Fruit fly (Drosophila melanogaster) whole organism, adult: ENCODE data around the gene rk.
A peak's percentile ranks its signal among the peaks of the same experiment; 100 is the strongest.

Source experiments
- CG11617 ChIP-seq: fragments of 200-800 bp; sonication (Bioruptor generic); optimal IDR thresholded peaks from 2 replicates; lab custom pipeline; 2017; ENCODE audit warnings: mild to moderate bottlenecking, missing biosample characterization, missing genetic modification reagents, missing genetic modification characterization
- CG12768 ChIP-seq: fragments of 200-800 bp; sonication (Bioruptor generic); optimal IDR thresholded peaks from 2 replicates; lab custom pipeline; 2017; ENCODE audit warnings: missing biosample characterization, missing genetic modification characterization, mild to moderate bottlenecking, moderate library complexity, missing genetic modification reagents
- CG14711 ChIP-seq: fragments of 200-800 bp; sonication (Bioruptor generic); optimal IDR thresholded peaks from 2 replicates; lab custom pipeline; 2018; ENCODE audit warnings: missing biosample characterization, mild to moderate bottlenecking, missing genetic modification characterization, moderate library complexity
- CG1620 ChIP-seq: fragments of 200-800 bp; sonication (Bioruptor generic); optimal IDR thresholded peaks from 2 replicates; lab custom pipeline; 2016; ENCODE audit warnings: missing biosample characterization, missing genetic modification characterization
- CG33017 ChIP-seq: fragments of 200-800 bp; sonication (Bioruptor generic); optimal IDR thresholded peaks from 2 replicates; lab custom pipeline; 2018; ENCODE audit warnings: missing biosample characterization, mild to moderate bottlenecking, missing genetic modification characterization, moderate library complexity
- CG5204 ChIP-seq: fragments of 200-800 bp; sonication (Bioruptor generic); optimal IDR thresholded peaks from 2 replicates; lab custom pipeline; 2016; ENCODE audit warnings: missing biosample characterization, missing genetic modification characterization
- CG7045 ChIP-seq: fragments of 200-800 bp; sonication (Bioruptor generic); optimal IDR thresholded peaks from 2 replicates; lab custom pipeline; 2017; ENCODE audit warnings: missing biosample characterization, mild to moderate bottlenecking, missing genetic modification characterization
- CG7101 ChIP-seq: fragments of 200-800 bp; sonication (Bioruptor generic); optimal IDR thresholded peaks from 2 replicates; lab custom pipeline; 2018; ENCODE audit warnings: missing biosample characterization, mild to moderate bottlenecking, missing genetic modification characterization, moderate library complexity
- Clk ChIP-seq: fragments of 200-800 bp; sonication (Bioruptor generic); optimal IDR thresholded peaks from 2 replicates; lab custom pipeline; 2017; ENCODE audit warnings: missing biosample characterization, missing genetic modification characterization
- Crg-1 ChIP-seq: fragments of 200-800 bp; sonication (Bioruptor generic); optimal IDR thresholded peaks from 2 replicates; lab custom pipeline; 2016; ENCODE audit warnings: missing biosample characterization, missing genetic modification characterization
- Hr96 ChIP-seq: fragments of 200-800 bp; sonication (Bioruptor generic); optimal IDR thresholded peaks from 2 replicates; lab custom pipeline; 2016; ENCODE audit warnings: missing biosample characterization, missing genetic modification characterization
- Mnt ChIP-seq: fragments of 200-800 bp; sonication (Bioruptor generic); optimal IDR thresholded peaks from 2 replicates; lab custom pipeline; 2016; ENCODE audit warnings: missing biosample characterization, mild to moderate bottlenecking, missing genetic modification characterization
- bab1 ChIP-seq: fragments of 200-800 bp; sonication (Bioruptor generic); optimal IDR thresholded peaks from 3 replicates; lab custom pipeline; 2019; ENCODE audit warnings: missing biosample characterization, mild to moderate bottlenecking, missing genetic modification characterization, moderate library complexity
- cic ChIP-seq: fragments of 200-800 bp; sonication (Bioruptor generic); optimal IDR thresholded peaks from 2 replicates; lab custom pipeline; 2017; ENCODE audit warnings: missing biosample characterization, mild to moderate bottlenecking, missing genetic modification characterization, moderate library complexity
- cnc ChIP-seq, 2 experiments: fragments of >200 bp; optimal IDR thresholded peaks; 2 replicates each; lab custom pipeline; 2017
- kay ChIP-seq: fragments of 200-800 bp; sonication (Bioruptor generic); peaks from one replicate; lab custom pipeline; 2016; ENCODE audit warnings: missing biosample characterization, missing genetic modification characterization, borderline replicate concordance
- ovo ChIP-seq: fragments of 200-800 bp; sonication (Bioruptor generic); optimal IDR thresholded peaks from 2 replicates; lab custom pipeline; 2016; ENCODE audit warnings: missing biosample characterization, missing genetic modification characterization
- pad ChIP-seq: fragments of 200-800 bp; sonication (Bioruptor generic); optimal IDR thresholded peaks from 3 replicates; lab custom pipeline; 2017; ENCODE audit warnings: missing biosample characterization, missing genetic modification characterization, mild to moderate bottlenecking, moderate library complexity, missing genetic modification reagents
- tj ChIP-seq: fragments of 200-800 bp; sonication (Bioruptor generic); optimal IDR thresholded peaks from 3 replicates; lab custom pipeline; 2017; ENCODE audit warnings: missing biosample characterization, mild to moderate bottlenecking, missing genetic modification characterization, moderate library complexity
- toe ChIP-seq: fragments of 200-800 bp; sonication (Bioruptor generic); optimal IDR thresholded peaks from 2 replicates; lab custom pipeline; 2016; ENCODE audit warnings: missing biosample characterization, missing genetic modification characterization

rk gene

DNA sequence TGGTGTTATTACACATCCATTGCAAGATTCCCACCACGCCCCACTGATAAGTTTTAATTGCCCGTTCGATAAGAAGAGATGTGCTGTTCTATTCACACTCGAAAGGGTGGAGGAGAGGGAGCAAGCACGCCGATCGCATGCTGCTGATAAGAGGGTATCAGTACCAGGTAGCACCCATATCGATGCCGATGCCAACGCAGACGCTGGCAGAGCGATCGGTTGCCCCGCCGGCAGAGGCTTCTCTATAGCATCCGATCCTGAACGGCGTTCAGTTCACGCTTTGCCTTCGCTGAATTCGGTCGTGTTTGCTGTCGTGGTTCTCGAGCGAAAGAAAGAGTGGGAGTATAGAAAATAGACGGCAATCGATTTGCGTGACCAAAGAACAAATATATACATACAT, 12.4 kb upstream of the rk start:
- TF ChIP-seq pad (GFP tag; lab: Kevin White, UChicago) (peak; percentile 15), Hr96 (GFP tag; lab: Kevin White, UChicago) (no peak), Mnt (peak; percentile 44), CG12768 (GFP tag; lab: Kevin White, UChicago) (no peak), kay (GFP tag; lab: Kevin White, UChicago) (no peak), cnc (optimal IDR thresholded peaks at IDR 0.05; lab: Kevin White, UChicago) (no peak), CG7101 (no peak), cic (GFP tag; lab: Kevin White, UChicago) (peak; percentile 78)

- TF ChIP-seq pad (GFP tag; lab: Kevin White, UChicago) (no peak), Mnt (no peak), tj (GFP tag; lab: Kevin White, UChicago) (no peak)
These were observed 11.4 kb upstream of the rk start, which contains the start of gene bgm for dm6 chr2L:14012304-14013054. Gene bgm, plus strand, starts transcription at chr2L:14013004.

DNA sequence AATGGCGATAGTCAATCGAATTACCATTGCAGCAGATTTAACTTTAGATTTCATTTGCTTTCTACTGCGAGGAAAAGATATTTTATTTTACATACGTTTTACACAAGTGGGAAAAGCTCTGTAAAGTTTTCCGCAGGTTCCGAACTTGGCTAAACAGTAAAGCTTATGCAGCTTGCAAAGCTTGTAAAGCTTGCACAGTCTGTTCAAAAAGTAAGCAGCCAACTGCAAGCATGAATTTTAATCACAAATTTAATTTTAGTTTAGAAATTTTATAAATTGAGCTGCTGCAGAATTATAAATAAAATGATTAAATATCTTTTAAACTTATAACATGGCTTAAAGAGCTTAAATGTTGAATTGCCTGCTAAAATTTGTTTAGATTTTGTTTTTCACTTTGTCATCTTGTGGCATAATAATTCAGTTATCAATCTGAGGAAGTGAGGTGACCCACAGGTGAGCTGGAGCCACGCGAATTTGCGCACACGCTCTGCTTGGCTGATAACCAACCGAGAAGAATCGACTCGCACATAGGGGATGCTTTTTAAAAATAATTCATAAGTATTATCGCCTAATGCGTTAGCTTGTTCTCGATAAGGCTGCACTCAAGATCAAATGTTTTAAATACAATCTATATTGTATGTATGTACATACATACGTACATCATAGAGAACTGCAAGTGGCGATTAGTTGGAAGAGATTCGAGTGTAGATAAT, 10.7 kb upstream of the rk start:
- TF ChIP-seq cnc (optimal IDR thresholded peaks at IDR 0.05; lab: Kevin White, UChicago): peak in 1 of 2 experiments; percentile 49
- TF ChIP-seq toe (GFP tag; lab: Kevin White, UChicago): no peak
- no peak for TF ChIP-seq ovo (GFP tag; lab: Kevin White, UChicago)
- TF ChIP-seq CG7101: peak; percentile 59
- peak; percentile 16 for TF ChIP-seq tj (GFP tag; lab: Kevin White, UChicago)
- TF ChIP-seq CG7045 (GFP tag; lab: Kevin White, UChicago): peak; percentile 50
- TF ChIP-seq Mnt: peak; percentile 7
- peak; percentile 20 for TF ChIP-seq pad (GFP tag; lab: Kevin White, UChicago)
- no peak for TF ChIP-seq Crg-1 (GFP tag; lab: Kevin White, UChicago)
- peak; percentile 72 for TF ChIP-seq kay (GFP tag; lab: Kevin White, UChicago)
- TF ChIP-seq CG33017: peak; percentile 75
- TF ChIP-seq CG11617 (GFP tag; lab: Kevin White, UChicago): no peak
- peak; percentile 11 for TF ChIP-seq CG12768 (GFP tag; lab: Kevin White, UChicago)
- TF ChIP-seq CG14711 (tag; lab: Kevin White, UChicago): peak; percentile 36
- no peak for TF ChIP-seq CG5204 (GFP tag; lab: Kevin White, UChicago)
- no peak for TF ChIP-seq Clk (GFP tag; lab: Kevin White, UChicago)
- peak; percentile 56 for TF ChIP-seq cic (GFP tag; lab: Kevin White, UChicago)
- TF ChIP-seq Hr96 (GFP tag; lab: Kevin White, UChicago): no peak
- TF ChIP-seq CG1620 (GFP tag; lab: Kevin White, UChicago): no peak
- peak; percentile 20 for TF ChIP-seq bab1 (GFP tag; lab: Kevin White, UChicago)

- peak; percentile 29 for TF ChIP-seq CG12768 (GFP tag; lab: Kevin White, UChicago)
- peak; percentile 84 for TF ChIP-seq kay (GFP tag; lab: Kevin White, UChicago)
- TF ChIP-seq tj (GFP tag; lab: Kevin White, UChicago): no peak
These were observed 9.4 kb upstream of the rk start for dm6 chr2L:14010410-14010809.

DNA sequence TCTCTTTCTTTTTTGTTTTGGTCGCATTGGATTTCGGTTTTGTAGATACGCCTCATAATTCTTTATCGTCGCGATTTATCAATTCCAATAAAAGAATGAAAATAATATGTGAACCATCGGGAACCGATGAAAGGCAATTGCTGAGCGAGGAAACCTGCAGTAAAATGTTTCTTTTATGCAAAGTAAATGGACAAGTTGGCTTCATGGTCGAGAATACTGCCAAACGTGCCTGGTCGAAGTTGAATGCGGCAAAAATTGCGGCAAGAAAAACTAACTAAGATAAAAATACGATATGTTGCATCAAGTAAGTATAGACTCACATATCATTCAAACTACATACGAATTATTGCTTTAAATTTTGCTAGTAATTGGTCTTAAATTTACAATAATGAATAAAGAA, 6.8 kb upstream of the rk start, which contains the start of gene CG42692:
CG42692 (plus strand) TSS at position 301 of the 400 bp plus-strand sequence.
- TF ChIP-seq kay (GFP tag; lab: Kevin White, UChicago) (peak; percentile 40), Hr96 (GFP tag; lab: Kevin White, UChicago) (no peak), toe (GFP tag; lab: Kevin White, UChicago) (no peak)

dm6 chr2L:14001887-14002286, 839 bp upstream of the rk start:
- TF ChIP-seq cnc (optimal IDR thresholded peaks at IDR 0.05; lab: Kevin White, UChicago) (no peak), cic (GFP tag; lab: Kevin White, UChicago) (no peak), toe (GFP tag; lab: Kevin White, UChicago) (no peak), CG7045 (GFP tag; lab: Kevin White, UChicago) (no peak), CG7101 (no peak), kay (GFP tag; lab: Kevin White, UChicago) (no peak), pad (GFP tag; lab: Kevin White, UChicago) (no peak), Hr96 (GFP tag; lab: Kevin White, UChicago) (no peak), tj (GFP tag; lab: Kevin White, UChicago) (no peak), CG12768 (GFP tag; lab: Kevin White, UChicago) (no peak), CG14711 (tag; lab: Kevin White, UChicago) (no peak), bab1 (GFP tag; lab: Kevin White, UChicago) (no peak), CG33017 (no peak)
